Worm (Caenorhabditis elegans): ENCODE measurements around the gene clec-247.

The clec-247 gene

DNA sequence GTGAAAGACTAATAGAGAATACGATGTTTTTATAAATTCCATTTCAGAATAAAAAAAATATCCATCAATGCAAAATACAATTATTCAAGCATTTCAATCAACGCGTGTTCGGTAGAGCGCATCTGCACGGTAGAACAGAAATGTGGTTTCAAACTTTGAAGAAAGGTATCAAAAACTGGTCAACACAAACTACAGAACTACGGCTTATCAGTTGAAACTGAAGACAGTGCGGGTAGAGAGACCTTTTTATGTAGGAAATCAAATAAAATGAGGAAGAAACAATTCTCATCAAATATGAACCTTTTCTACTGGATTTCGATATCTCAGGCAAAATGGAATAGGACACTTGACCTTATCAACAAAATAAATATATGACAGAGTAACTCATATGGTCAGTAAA lies 38.3 kb upstream of the clec-247 start:
- no peak for TF ChIP-seq ref-2 (tag; optimal IDR thresholded peaks at IDR 0.05)
- no peak for TF ChIP-seq unc-42 (tag; optimal IDR thresholded peaks at IDR 0.05)

DNA sequence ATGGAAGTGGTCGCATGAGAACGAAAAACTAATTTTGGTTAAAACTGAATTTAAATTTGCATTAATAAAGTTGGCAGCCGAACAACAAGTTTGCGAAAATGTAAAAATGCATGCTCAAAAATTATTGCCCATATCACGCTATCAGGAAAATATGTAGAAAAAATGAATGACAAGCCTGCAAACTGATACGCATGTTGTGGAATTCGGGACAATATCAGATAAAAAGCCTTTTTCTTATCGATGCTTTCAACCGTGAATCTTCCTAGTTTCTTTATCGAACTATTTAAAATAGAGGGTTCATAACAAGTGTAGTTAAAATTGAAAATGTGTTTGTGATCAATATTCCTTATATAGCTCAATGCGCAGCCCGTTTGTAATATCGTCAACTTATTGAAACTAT lies 36.6 kb upstream of the clec-247 start:
- TF ChIP-seq sdc-2 (tag; optimal IDR thresholded peaks at IDR 0.05): no peak
- no peak for TF ChIP-seq lin-11 (tag; optimal IDR thresholded peaks at IDR 0.05)
- no peak for TF ChIP-seq ceh-31 (tag; optimal IDR thresholded peaks at IDR 0.05)
- TF ChIP-seq elt-2 (tag; optimal IDR thresholded peaks at IDR 0.05): peak; percentile 7
- TF ChIP-seq F13H6.1 (tag; optimal IDR thresholded peaks at IDR 0.05): no peak
- TF ChIP-seq rnt-1 (tag; optimal IDR thresholded peaks at IDR 0.05): no peak

DNA sequence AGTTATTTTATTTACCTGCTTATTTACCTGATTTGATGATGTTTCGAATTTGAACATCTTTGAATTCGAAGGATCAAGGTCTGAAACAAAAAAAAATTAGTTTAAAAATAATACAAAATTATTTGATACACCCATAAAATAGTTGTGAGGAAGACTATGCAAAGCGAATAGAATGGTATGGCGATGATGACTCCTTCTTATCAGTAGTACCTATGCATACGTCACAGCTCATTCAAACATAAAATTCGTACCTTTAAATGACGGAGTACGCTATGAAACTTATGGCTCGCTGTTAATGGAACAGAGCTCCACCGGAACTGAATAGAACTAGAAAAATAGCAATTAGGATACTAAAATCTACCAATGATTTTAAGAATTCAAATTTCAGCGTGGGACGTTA lies 30.5 kb upstream of the clec-247 start, which contains the start of gene R10E8.1:
TSS of gene R10E8.1 (minus strand) at position 178 of the 400 bp plus-strand sequence.
- TF ChIP-seq elt-2 (tag; optimal IDR thresholded peaks at IDR 0.05) (peak; percentile 13), ceh-14 (tag; optimal IDR thresholded peaks at IDR 0.05) (no peak), ceh-22 (tag; optimal IDR thresholded peaks at IDR 0.05) (no peak), nfya-1 (tag; optimal IDR thresholded peaks at IDR 0.05) (no peak), ceh-34 (tag; optimal IDR thresholded peaks at IDR 0.05) (no peak)

DNA sequence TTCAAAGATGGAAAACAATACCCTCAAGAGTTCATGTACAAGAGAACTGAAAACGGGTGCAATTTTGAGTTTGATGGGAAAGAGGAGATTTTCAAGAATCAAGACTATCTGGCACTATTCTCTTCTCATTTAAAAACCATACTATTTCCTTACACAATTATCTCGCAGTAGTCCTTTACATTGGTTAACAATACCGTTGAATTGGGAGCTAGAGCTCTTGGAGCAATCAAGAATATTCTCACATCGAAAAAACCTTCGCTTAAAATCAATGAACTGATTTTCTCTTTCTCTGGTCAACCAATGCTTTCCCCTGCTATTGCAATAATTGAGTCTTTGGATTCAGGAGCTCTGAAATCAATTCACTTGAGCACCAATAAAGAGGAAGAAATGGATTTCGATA lies 29.2 kb upstream of the clec-247 start, which contains the start of gene R10E8.2:
TSS of gene R10E8.2 (plus strand) at position 301 of the 400 bp plus-strand sequence.
- TF ChIP-seq pros-1 (tag; optimal IDR thresholded peaks at IDR 0.05) (no peak), F13H6.1 (tag; optimal IDR thresholded peaks at IDR 0.05) (no peak), fax-1 (tag; optimal IDR thresholded peaks at IDR 0.05) (no peak), ets-4 (tag; optimal IDR thresholded peaks at IDR 0.05) (no peak), unc-42 (tag; optimal IDR thresholded peaks at IDR 0.05) (no peak), pqm-1 (tag; optimal IDR thresholded peaks at IDR 0.05) (no peak), npax-4 (tag; optimal IDR thresholded peaks at IDR 0.05) (no peak), nhr-11 (tag; optimal IDR thresholded peaks at IDR 0.05) (no peak), pha-4 (tag; optimal IDR thresholded peaks at IDR 0.05) (no peak)

DNA sequence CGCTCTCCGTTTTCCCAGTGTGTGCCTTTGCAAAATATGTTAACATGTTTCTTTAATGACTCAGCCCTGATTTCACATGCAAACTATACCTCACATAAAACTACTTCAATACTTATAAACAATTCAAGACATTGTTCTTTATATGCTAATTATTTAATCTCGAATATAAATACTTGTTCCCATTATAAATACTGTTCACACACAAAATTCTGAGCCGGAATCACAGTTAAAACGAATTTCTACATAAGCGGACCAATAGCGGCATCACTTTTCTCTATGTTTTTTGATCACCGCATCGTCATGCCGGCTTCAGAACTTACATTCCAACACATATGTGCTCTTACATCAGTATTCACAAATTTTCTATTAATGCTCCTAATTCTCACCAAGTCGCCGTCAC lies 28.2 kb upstream of the clec-247 start, which contains the start of gene R10E8.5:
TSS of gene R10E8.5 (plus strand) at position 301 of the 400 bp plus-strand sequence.
- TF ChIP-seq fkh-6 (tag; optimal IDR thresholded peaks at IDR 0.05): no peak
- TF ChIP-seq che-1 (tag; optimal IDR thresholded peaks at IDR 0.05): no peak

DNA sequence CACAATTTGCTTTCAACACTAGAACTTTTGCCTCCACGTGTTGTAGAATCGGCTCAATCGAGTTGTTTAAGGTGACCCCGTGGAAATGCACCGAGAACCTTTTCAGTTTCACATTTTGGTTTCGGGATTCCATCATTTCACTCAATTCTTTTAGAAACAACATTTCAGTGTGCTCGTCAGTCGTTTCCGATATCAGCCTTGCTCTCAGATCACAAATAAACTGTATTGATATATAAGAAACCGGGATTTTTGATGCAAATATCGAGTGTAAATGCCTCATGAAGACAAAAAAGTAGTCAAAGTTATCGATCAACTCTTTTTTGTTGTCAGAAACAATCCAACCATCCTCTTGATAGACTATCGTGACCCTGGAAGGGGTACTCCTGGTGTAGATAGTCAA lies 17.2 kb upstream of the clec-247 start:
- TF ChIP-seq ahr-1 (tag; optimal IDR thresholded peaks at IDR 0.05) (no peak), ceh-22 (tag; optimal IDR thresholded peaks at IDR 0.05) (no peak), ceh-48 (tag; optimal IDR thresholded peaks at IDR 0.05) (no peak), hlh-6 (tag; optimal IDR thresholded peaks at IDR 0.05) (no peak), fkh-6 (tag; optimal IDR thresholded peaks at IDR 0.05) (no peak), ztf-16 (tag; optimal IDR thresholded peaks at IDR 0.05) (no peak), tbx-2 (tag; optimal IDR thresholded peaks at IDR 0.05) (no peak), fax-1 (tag; optimal IDR thresholded peaks at IDR 0.05) (no peak), nhr-11 (tag; optimal IDR thresholded peaks at IDR 0.05) (no peak), elt-4 (tag; optimal IDR thresholded peaks at IDR 0.05) (no peak), ref-2 (tag; optimal IDR thresholded peaks at IDR 0.05) (no peak), nhr-232 (tag; optimal IDR thresholded peaks at IDR 0.05) (no peak), hlh-30 (tag; optimal IDR thresholded peaks at IDR 0.05; ENCODE audit: insufficient read depth) (no peak), hlh-8 (tag; optimal IDR thresholded peaks at IDR 0.05) (no peak)

DNA sequence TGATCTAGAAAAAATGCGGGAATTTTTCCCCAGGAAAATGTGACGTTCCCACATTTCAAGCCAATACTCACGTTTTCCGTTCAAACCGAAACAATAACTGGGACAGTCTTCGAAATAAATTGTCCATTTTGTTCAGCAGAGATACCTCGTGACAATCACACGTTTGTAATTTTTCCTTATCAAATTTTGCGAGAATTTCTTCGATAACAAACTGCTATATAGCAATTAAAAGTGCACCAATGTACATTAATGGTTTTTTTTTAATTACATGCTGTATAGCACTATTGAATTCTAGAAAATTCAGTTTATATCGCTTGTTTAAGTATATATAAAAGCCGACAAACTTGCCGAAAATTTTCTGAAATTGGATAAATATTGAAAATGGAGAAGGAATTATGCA lies 16.5 kb upstream of the clec-247 start, which contains the start of gene R10E8.6:
TSS of gene R10E8.6 (minus strand) at position 154 of the 400 bp plus-strand sequence.
- no peak for TF ChIP-seq sox-4 (tag; optimal IDR thresholded peaks at IDR 0.05)
- TF ChIP-seq ceh-9 (tag; optimal IDR thresholded peaks at IDR 0.05): no peak
- TF ChIP-seq lim-6 (tag; optimal IDR thresholded peaks at IDR 0.05): no peak
- TF ChIP-seq nfya-1 (tag; optimal IDR thresholded peaks at IDR 0.05): no peak
- no peak for TF ChIP-seq ceh-2 (tag; optimal IDR thresholded peaks at IDR 0.05)
- TF ChIP-seq hlh-15 (tag; optimal IDR thresholded peaks at IDR 0.05): no peak
- TF ChIP-seq nhr-232 (tag; optimal IDR thresholded peaks at IDR 0.05): no peak
- no peak for TF ChIP-seq ceh-19 (GFP tag; optimal IDR thresholded peaks at IDR 0.05)
- no peak for TF ChIP-seq ceh-6 (GFP tag; optimal IDR thresholded peaks at IDR 0.05)
- TF ChIP-seq zip-5 (tag; optimal IDR thresholded peaks at IDR 0.05): no peak
- TF ChIP-seq F13H6.1 (tag; optimal IDR thresholded peaks at IDR 0.05): no peak
- TF ChIP-seq Y22D7AL.16 (tag; optimal IDR thresholded peaks at IDR 0.05): no peak
- no peak for TF ChIP-seq pax-1 (tag; optimal IDR thresholded peaks at IDR 0.05)
- no peak for TF ChIP-seq fkh-10 (GFP tag; optimal IDR thresholded peaks at IDR 0.05)
